Worm (Caenorhabditis elegans): Measurements from ENCODE around the gene T14B4.20.

T14B4.20 gene

DNA sequence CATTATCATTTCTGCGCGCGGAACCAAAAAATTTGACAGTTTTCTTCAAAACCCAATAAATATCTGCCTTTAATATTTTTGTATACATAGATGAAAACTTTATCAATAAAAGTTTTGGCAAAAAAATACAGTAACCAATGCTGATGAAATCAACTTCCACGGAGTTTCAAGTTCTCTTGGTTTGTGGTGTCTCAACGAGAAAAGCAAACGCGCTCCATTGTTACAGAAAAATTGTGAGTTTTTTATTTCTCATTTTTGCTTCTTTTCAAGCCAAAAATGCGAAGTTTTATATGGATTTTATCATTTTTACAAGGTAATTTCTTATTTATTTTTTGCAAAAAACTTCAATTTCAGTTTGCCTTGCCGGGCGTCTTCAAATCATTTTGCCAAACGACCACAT, 18.0 kb downstream of the T14B4.20 start, which contains the start of gene T14B4.3 (continued):
- peak; percentile 61 for TF ChIP-seq nhr-47 (tag; optimal IDR thresholded peaks at IDR 0.05)
- peak in 1 of 2 experiments; percentile 67 for TF ChIP-seq ztf-11 (tag; optimal IDR thresholded peaks at IDR 0.05)
- TF ChIP-seq unc-62 (GFP tag; optimal IDR thresholded peaks at IDR 0.05) = no peak
- TF ChIP-seq aly-2 (tag; optimal IDR thresholded peaks at IDR 0.05) = no peak
- no peak for TF ChIP-seq nhr-11 (tag; optimal IDR thresholded peaks at IDR 0.05)
- TF ChIP-seq nhr-71 (tag; optimal IDR thresholded peaks at IDR 0.05) = peak; percentile 73
- TF ChIP-seq F16B12.6 (tag; optimal IDR thresholded peaks at IDR 0.05) = peak; percentile 46
- TF ChIP-seq ama-1 (optimal IDR thresholded peaks at IDR 0.05) = no peak
- TF ChIP-seq dpl-1 (GFP tag; optimal IDR thresholded peaks at IDR 0.05) = peak; percentile 53 to 72 (median 71)

DNA sequence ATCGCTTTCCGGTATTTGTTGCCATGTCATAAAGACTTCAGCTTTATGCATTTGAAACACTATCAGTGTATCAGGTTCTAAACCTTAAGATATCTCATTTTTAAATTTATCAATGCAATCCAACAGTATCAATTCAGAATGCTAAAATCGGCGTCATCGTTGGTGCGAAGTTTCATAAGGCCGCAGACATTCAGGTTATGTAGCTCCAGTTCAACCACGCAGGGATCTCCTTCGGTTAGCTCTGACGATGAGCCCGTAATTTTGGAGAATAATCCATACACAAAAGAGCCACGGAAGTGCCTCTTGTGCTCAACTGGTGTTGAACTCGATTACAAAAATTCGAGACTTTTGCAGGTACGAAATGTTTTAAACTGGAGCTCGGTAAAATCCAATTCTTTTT, 19.4 kb downstream of the T14B4.20 start, which contains the start of gene mrps-18.C:
Gene mrps-18.C, plus strand, starts transcription at position 138 of the 400 bp plus-strand sequence.
- TF ChIP-seq nhr-20 (tag; optimal IDR thresholded peaks at IDR 0.05) = no peak
- no peak for TF ChIP-seq tlp-1 (tag; optimal IDR thresholded peaks at IDR 0.05)
- no peak for TF ChIP-seq C04F5.9 (tag; optimal IDR thresholded peaks at IDR 0.05)
- TF ChIP-seq nhr-237 (tag; optimal IDR thresholded peaks at IDR 0.05) = no peak

DNA sequence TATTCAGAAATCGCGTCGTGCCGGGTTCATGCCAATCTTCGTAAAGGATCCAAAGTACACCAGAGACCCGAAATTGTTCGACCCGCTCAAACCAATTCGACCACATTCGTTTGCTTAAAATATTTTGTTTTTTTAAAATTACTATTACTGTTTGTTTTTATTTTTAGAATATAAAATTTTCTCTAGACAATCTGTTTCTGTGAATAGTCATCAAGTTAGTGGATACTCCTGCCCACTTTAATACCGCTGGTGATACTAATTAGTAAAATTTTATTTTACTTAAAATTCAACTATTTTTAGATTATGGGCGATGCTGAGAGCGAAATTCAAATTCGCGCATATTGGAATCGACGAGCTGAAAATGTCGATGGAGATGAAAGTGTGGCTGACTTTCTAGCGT, 19.9 kb downstream of the T14B4.20 start, which contains the start of gene T14B4.1:
Gene T14B4.1, plus strand, starts transcription at position 301 of the 400 bp plus-strand sequence.
- no peak for TF ChIP-seq dsc-1 (tag; optimal IDR thresholded peaks at IDR 0.05)
- TF ChIP-seq sox-4 (tag; optimal IDR thresholded peaks at IDR 0.05) = no peak
- TF ChIP-seq nhr-28 (tag; optimal IDR thresholded peaks at IDR 0.05) = no peak
- no peak for TF ChIP-seq pax-3 (tag; optimal IDR thresholded peaks at IDR 0.05)
- TF ChIP-seq ceh-82 (tag; optimal IDR thresholded peaks at IDR 0.05) = no peak
- no peak for TF ChIP-seq elt-3 (tag; optimal IDR thresholded peaks at IDR 0.05)
- TF ChIP-seq alr-1 (tag; optimal IDR thresholded peaks at IDR 0.05; ENCODE audit: borderline replicate concordance) = no peak
- TF ChIP-seq xbp-1 (tag; optimal IDR thresholded peaks at IDR 0.05) = no peak
- no peak for TF ChIP-seq lsy-2 (tag; optimal IDR thresholded peaks at IDR 0.05)
- no peak for TF ChIP-seq ceh-8 (GFP tag; optimal IDR thresholded peaks at IDR 0.05)
- no peak for TF ChIP-seq unc-86 (tag; optimal IDR thresholded peaks at IDR 0.05)
- TF ChIP-seq tlp-1 (tag; optimal IDR thresholded peaks at IDR 0.05) = no peak
- TF ChIP-seq fkh-4 (tag; optimal IDR thresholded peaks at IDR 0.05; ENCODE audit: borderline replicate concordance) = no peak

DNA sequence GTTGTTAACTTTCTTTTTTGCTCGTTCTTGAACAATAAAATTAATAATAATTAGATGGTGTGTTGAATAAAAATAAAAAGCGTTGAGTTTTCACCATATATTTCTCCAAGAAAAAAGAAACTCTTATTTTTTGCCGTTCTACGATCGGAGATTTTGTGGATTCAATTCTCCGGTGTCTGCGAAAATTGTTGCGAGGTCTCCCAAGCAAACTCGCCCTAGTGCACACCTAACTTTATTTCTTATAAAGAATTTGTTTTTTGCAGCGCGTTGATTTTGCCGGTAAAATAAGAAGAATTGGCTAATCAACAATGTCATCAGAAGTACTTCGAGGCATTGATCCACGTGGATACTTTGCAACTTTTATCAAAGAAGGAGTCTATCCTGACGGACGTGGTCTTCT, 24.7 kb downstream of the T14B4.20 start, which contains the start of gene exos-8:
Gene exos-8, plus strand, starts transcription at position 264 of the 400 bp plus-strand sequence.
- TF ChIP-seq dsc-1 (tag; optimal IDR thresholded peaks at IDR 0.05) = peak; percentile 9
- peak; percentile 89 for TF ChIP-seq rnt-1 (tag; optimal IDR thresholded peaks at IDR 0.05)
- TF ChIP-seq elt-3 (tag; optimal IDR thresholded peaks at IDR 0.05) = peak in 1 of 6 experiments; percentile 55
- no peak for TF ChIP-seq lin-39 (tag; optimal IDR thresholded peaks at IDR 0.05)
- no peak for TF ChIP-seq zip-4 (GFP tag; optimal IDR thresholded peaks at IDR 0.05)
- TF ChIP-seq swsn-7 (tag; optimal IDR thresholded peaks at IDR 0.05) = peak; percentile 37
- TF ChIP-seq nhr-90 (tag; optimal IDR thresholded peaks at IDR 0.05; ENCODE audit: poor library complexity) = peak; percentile 13
- peak; percentile 15 for TF ChIP-seq snpc-4 (tag; optimal IDR thresholded peaks at IDR 0.05)
- TF ChIP-seq nhr-77 (tag; optimal IDR thresholded peaks at IDR 0.05) = peak; percentile 63
- TF ChIP-seq aly-2 (tag; optimal IDR thresholded peaks at IDR 0.05) = no peak
- peak; percentile 55 for TF ChIP-seq lin-14 (GFP tag; optimal IDR thresholded peaks at IDR 0.05)
- TF ChIP-seq sox-4 (tag; optimal IDR thresholded peaks at IDR 0.05) = no peak
- peak; percentile 53 for TF ChIP-seq xbp-1 (tag; optimal IDR thresholded peaks at IDR 0.05)
- TF ChIP-seq lin-35 (GFP tag; optimal IDR thresholded peaks at IDR 0.05) = peak; percentile 34 to 82
- peak; percentile 45 for TF ChIP-seq nhr-19 (GFP tag; conservative IDR thresholded peaks at IDR 0.05)
- peak; percentile 65 for TF ChIP-seq C16A3.4 (tag; optimal IDR thresholded peaks at IDR 0.05)
- peak; percentile 58 for TF ChIP-seq fkh-8 (tag; optimal IDR thresholded peaks at IDR 0.05)
- peak; percentile 28 to 80 for TF ChIP-seq lsy-2 (tag; optimal IDR thresholded peaks at IDR 0.05)
- peak; percentile 68 to 76 for TF ChIP-seq efl-1 (optimal IDR thresholded peaks at IDR 0.05)
- peak; percentile 60 to 95 for TF ChIP-seq efl-1 (GFP tag; optimal IDR thresholded peaks at IDR 0.05 in 1 of 2)
- TF ChIP-seq nhr-71 (tag; optimal IDR thresholded peaks at IDR 0.05) = peak; percentile 69
- no peak for TF ChIP-seq ets-5 (GFP tag; IDR thresholded peaks at IDR 0.05)
- TF ChIP-seq nhr-20 (tag; optimal IDR thresholded peaks at IDR 0.05) = peak; percentile 65
- TF ChIP-seq C04F5.9 (tag; optimal IDR thresholded peaks at IDR 0.05) = no peak
- TF ChIP-seq nhr-47 (tag; optimal IDR thresholded peaks at IDR 0.05) = peak; percentile 60
- TF ChIP-seq unc-86 (tag; optimal IDR thresholded peaks at IDR 0.05) = no peak
- TF ChIP-seq hpl-2 (GFP tag; optimal IDR thresholded peaks at IDR 0.05) = peak; percentile 9
- peak; percentile 24 for TF ChIP-seq F16B12.6 (tag; optimal IDR thresholded peaks at IDR 0.05)
- peak; percentile 59 for TF ChIP-seq nhr-85 (tag)
- TF ChIP-seq dpl-1 (GFP tag; optimal IDR thresholded peaks at IDR 0.05) = peak; percentile 46 to 71 (median 56)
- TF ChIP-seq sup-37 (GFP tag; optimal IDR thresholded peaks at IDR 0.05) = no peak
- TF ChIP-seq skn-1 (tag; optimal IDR thresholded peaks at IDR 0.05) = peak; percentile 6
- TF ChIP-seq lin-13 (GFP tag; optimal IDR thresholded peaks at IDR 0.05) = peak; percentile 63
- no peak for TF ChIP-seq mef-2 (tag; optimal IDR thresholded peaks at IDR 0.05)
